Fruit fly (Drosophila melanogaster) whole organism, embryonic: Measurements from ENCODE around the gene CG14105.

Experiments used
- Atf3 ChIP-seq: fragments of 200-800 bp; sonication (Bioruptor generic); optimal IDR thresholded peaks from 3 replicates; lab custom pipeline; 2016; ENCODE audit warnings: missing biosample characterization, missing genetic modification characterization
- CG10274 ChIP-seq: fragments of 200-800 bp; sonication (Bioruptor generic); optimal IDR thresholded peaks from 3 replicates; lab custom pipeline; 2017; ENCODE audit warnings: missing biosample characterization, mild to moderate bottlenecking, missing genetic modification characterization
- CG10366 ChIP-seq: fragments of 200-800 bp; sonication (Bioruptor generic); IDR thresholded peaks from 2 replicates; pipeline ENCODE4 v1.3.6; 2022; ENCODE audit warnings: missing biosample characterization, missing genetic modification characterization
- CG10565 ChIP-seq: fragments of 200-800 bp; sonication (Bioruptor generic); optimal IDR thresholded peaks from 3 replicates; lab custom pipeline; 2016; ENCODE audit warnings: missing biosample characterization, mild to moderate bottlenecking, missing genetic modification characterization
- CG10959 ChIP-seq: fragments of 200-800 bp; sonication (Bioruptor generic); IDR thresholded peaks from 2 replicates; pipeline ENCODE4 v1.3.6; 2022; ENCODE audit warnings: missing biosample characterization, missing genetic modification characterization
- CG11560 ChIP-seq: fragments of 200-800 bp; sonication (Bioruptor generic); IDR thresholded peaks from 3 replicates; pipeline ENCODE4 v1.3.6; 2022; ENCODE audit warnings: missing biosample characterization, missing genetic modification characterization
- CG11723 ChIP-seq: fragments of 200-800 bp; sonication (Bioruptor generic); optimal IDR thresholded peaks from 2 replicates; lab custom pipeline; 2017; ENCODE audit warnings: missing biosample characterization, mild to moderate bottlenecking, missing genetic modification characterization
- CG14860 ChIP-seq: fragments of 200-800 bp; sonication (Bioruptor generic); IDR thresholded peaks from 3 replicates; pipeline ENCODE4 v1.3.6; 2022; ENCODE audit warnings: missing biosample characterization, missing genetic modification characterization; ENCODE audit not compliant: partially characterized antibody
- CG15073 ChIP-seq: fragments of 200-800 bp; sonication (Bioruptor generic); optimal IDR thresholded peaks from 2 replicates; lab custom pipeline; 2016; ENCODE audit warnings: missing biosample characterization, missing genetic modification characterization
- CG15269 ChIP-seq: fragments of 200-800 bp; sonication (Bioruptor generic); optimal IDR thresholded peaks from 2 replicates; lab custom pipeline; 2018; ENCODE audit warnings: missing biosample characterization, mild to moderate bottlenecking, missing genetic modification characterization, moderate library complexity
- CG15479 ChIP-seq: fragments of 200-800 bp; sonication (Bioruptor generic); optimal IDR thresholded peaks from 3 replicates; lab custom pipeline; 2019; ENCODE audit warnings: missing biosample characterization, mild to moderate bottlenecking, missing genetic modification characterization, moderate library complexity
- CG15696 ChIP-seq: fragments of 200-800 bp; sonication (Bioruptor generic); optimal IDR thresholded peaks from 2 replicates; lab custom pipeline; 2019; ENCODE audit warnings: missing biosample characterization, mild to moderate bottlenecking, missing genetic modification characterization, moderate library complexity
- CG17186 ChIP-seq: fragments of 200-800 bp; sonication (Bioruptor generic); optimal IDR thresholded peaks from 3 replicates; lab custom pipeline; 2017; ENCODE audit warnings: missing biosample characterization, missing genetic modification reagents, missing genetic modification characterization
- CG18764 ChIP-seq: fragments of 200-800 bp; sonication (Bioruptor generic); optimal IDR thresholded peaks from 3 replicates; lab custom pipeline; 2016; ENCODE audit warnings: missing biosample characterization, missing genetic modification characterization
- CG2678 ChIP-seq: fragments of 200-800 bp; sonication (Bioruptor generic); optimal IDR thresholded peaks from 3 replicates; lab custom pipeline; 2019; ENCODE audit warnings: missing biosample characterization, mild to moderate bottlenecking, missing genetic modification characterization, moderate library complexity
- CG34422 ChIP-seq: fragments of 200-800 bp; sonication (Bioruptor generic); IDR thresholded peaks from 3 replicates; pipeline ENCODE4 v1.3.6; 2022; ENCODE audit warnings: missing biosample characterization, missing genetic modification characterization
- CG4328 ChIP-seq: fragments of 200-800 bp; sonication (Bioruptor generic); optimal IDR thresholded peaks from 3 replicates; lab custom pipeline; 2017; ENCODE audit warnings: missing biosample characterization, missing genetic modification reagents, missing genetic modification characterization
- CG6254 ChIP-seq: fragments of 200-800 bp; sonication (Bioruptor generic); optimal IDR thresholded peaks from 3 replicates; lab custom pipeline; 2017; ENCODE audit warnings: mild to moderate bottlenecking, missing biosample characterization, missing genetic modification reagents, missing genetic modification characterization
- CG7745 ChIP-seq: fragments of 200-800 bp; sonication (Bioruptor generic); optimal IDR thresholded peaks from 2 replicates; lab custom pipeline; 2018; ENCODE audit warnings: missing biosample characterization, mild to moderate bottlenecking, missing genetic modification characterization, moderate library complexity
- CG7786 ChIP-seq: fragments of 200-800 bp; sonication (Bioruptor generic); optimal IDR thresholded peaks from 2 replicates; lab custom pipeline; 2016; ENCODE audit warnings: missing biosample characterization, missing genetic modification characterization
- CG9817 ChIP-seq: fragments of 200-800 bp; sonication (Bioruptor generic); optimal IDR thresholded peaks from 2 replicates; lab custom pipeline; 2018; ENCODE audit warnings: missing biosample characterization, mild to moderate bottlenecking, missing genetic modification characterization, moderate library complexity
- Drgx ChIP-seq: fragments of 200-800 bp; sonication (Bioruptor generic); IDR thresholded peaks from 2 replicates; pipeline ENCODE4 v1.3.6; 2022; ENCODE audit warnings: missing biosample characterization, missing genetic modification characterization
- Fer3 ChIP-seq: fragments of 200-800 bp; sonication (Bioruptor generic); optimal IDR thresholded peaks from 2 replicates; lab custom pipeline; 2018; ENCODE audit warnings: missing biosample characterization, mild to moderate bottlenecking, missing genetic modification characterization, moderate library complexity
- H2.0 ChIP-seq: fragments of 200-800 bp; sonication (Bioruptor generic); IDR thresholded peaks from 2 replicates; pipeline ENCODE4 v1.3.6; 2022; ENCODE audit warnings: missing biosample characterization, missing genetic modification characterization
- HHEX ChIP-seq: fragments of 200-800 bp; sonication (Bioruptor generic); optimal IDR thresholded peaks from 3 replicates; lab custom pipeline; 2017; ENCODE audit warnings: missing biosample characterization, mild to moderate bottlenecking, missing genetic modification characterization, missing genetic modification reagents
- Lpt ChIP-seq: fragments of >200 bp; optimal IDR thresholded peaks from 2 replicates; lab custom pipeline; 2018; ENCODE audit warnings: missing biosample characterization, missing genetic modification characterization
- NC2α ChIP-seq: fragments of 200-800 bp; sonication (Bioruptor generic); optimal IDR thresholded peaks from 2 replicates; lab custom pipeline; 2016; ENCODE audit warnings: missing biosample characterization, missing genetic modification characterization
- Spps ChIP-seq: fragments of 200-800 bp; sonication (Bioruptor generic); optimal IDR thresholded peaks from 2 replicates; lab custom pipeline; 2018; ENCODE audit warnings: missing biosample characterization, mild to moderate bottlenecking, missing genetic modification characterization
- Tbp ChIP-seq: fragments of >200 bp; optimal IDR thresholded peaks from 2 replicates; lab custom pipeline; 2018; ENCODE audit warnings: missing biosample characterization, missing genetic modification characterization
- bcd ChIP-seq: fragments of 200-800 bp; sonication (Bioruptor generic); optimal IDR thresholded peaks from 2 replicates; lab custom pipeline; 2017; ENCODE audit warnings: missing biosample characterization, mild to moderate bottlenecking, missing genetic modification characterization
- crol ChIP-seq: fragments of 200-800 bp; sonication (Bioruptor generic); IDR thresholded peaks from 2 replicates; pipeline ENCODE4 v1.3.6; 2022; ENCODE audit warnings: missing biosample characterization, missing genetic modification characterization
- dm ChIP-seq: fragments of 200-800 bp; sonication (Bioruptor generic); optimal IDR thresholded peaks from 3 replicates; lab custom pipeline; 2016; ENCODE audit warnings: missing biosample characterization, missing genetic modification characterization
- dpn ChIP-seq, 2 experiments: fragments of 200-800 bp; sonication (Bioruptor generic); optimal IDR thresholded peaks; 3 replicates each; lab custom pipeline; 2016; ENCODE audit warnings: missing biosample characterization in 2 of 2, missing genetic modification characterization in 2 of 2
- gcm2 ChIP-seq: fragments of 200-800 bp; sonication (Bioruptor generic); optimal IDR thresholded peaks from 2 replicates; lab custom pipeline; 2016; ENCODE audit warnings: missing biosample characterization, missing genetic modification characterization
- maf-S ChIP-seq: fragments of 200-800 bp; sonication (Bioruptor generic); optimal IDR thresholded peaks from 2 replicates; lab custom pipeline; 2016; ENCODE audit warnings: missing biosample characterization, missing genetic modification characterization
- mirr ChIP-seq: fragments of 200-800 bp; sonication (Bioruptor generic); optimal IDR thresholded peaks from 3 replicates; lab custom pipeline; 2018; ENCODE audit warnings: missing biosample characterization, mild to moderate bottlenecking, missing genetic modification characterization
- mld ChIP-seq: fragments of 200-800 bp; sonication (Bioruptor generic); IDR thresholded peaks from 3 replicates; pipeline ENCODE4 v1.3.6; 2022; ENCODE audit warnings: missing biosample characterization, missing genetic modification characterization; ENCODE audit not compliant: partially characterized antibody
- otp ChIP-seq: fragments of 200-800 bp; sonication (Bioruptor generic); IDR thresholded peaks from 3 replicates; pipeline ENCODE4, ENCODE4 v1.3.6; 2022; ENCODE audit warnings: missing biosample characterization, missing genetic modification characterization
- pb ChIP-seq: fragments of 200-800 bp; sonication (Bioruptor generic); optimal IDR thresholded peaks from 3 replicates; lab custom pipeline; 2016; ENCODE audit warnings: missing biosample characterization, missing genetic modification characterization
- pita ChIP-seq: fragments of 200-800 bp; sonication (Bioruptor generic); optimal IDR thresholded peaks from 2 replicates; lab custom pipeline; 2017; ENCODE audit warnings: missing biosample characterization, mild to moderate bottlenecking, missing genetic modification characterization
- pros ChIP-seq: fragments of 200-800 bp; sonication (Bioruptor generic); optimal IDR thresholded peaks from 3 replicates; lab custom pipeline; 2019; ENCODE audit warnings: missing biosample characterization, mild to moderate bottlenecking, missing genetic modification characterization, moderate library complexity
- pzg ChIP-seq: fragments of 200-800 bp; sonication (Bioruptor generic); optimal IDR thresholded peaks from 3 replicates; lab custom pipeline; 2018; ENCODE audit warnings: missing biosample characterization, mild to moderate bottlenecking, missing genetic modification characterization, moderate library complexity
- rib ChIP-seq: fragments of 200-800 bp; sonication (Bioruptor generic); IDR thresholded peaks from 2 replicates; pipeline ENCODE4 v1.3.6; 2022; ENCODE audit warnings: missing biosample characterization, missing genetic modification characterization
- salm ChIP-seq: fragments of 200-800 bp; sonication (Bioruptor generic); optimal IDR thresholded peaks from 2 replicates; lab custom pipeline; 2018; ENCODE audit warnings: missing biosample characterization, mild to moderate bottlenecking, missing genetic modification characterization
- schlank ChIP-seq: fragments of 200-800 bp; sonication (Bioruptor generic); optimal IDR thresholded peaks from 2 replicates; lab custom pipeline; 2018; ENCODE audit warnings: missing biosample characterization, mild to moderate bottlenecking, missing genetic modification characterization
- shn ChIP-seq: fragments of 200-800 bp; sonication (Bioruptor generic); optimal IDR thresholded peaks from 3 replicates; lab custom pipeline; 2016; ENCODE audit warnings: missing biosample characterization, missing genetic modification characterization
- sisA ChIP-seq: fragments of 200-800 bp; sonication (Bioruptor generic); IDR thresholded peaks from 2 replicates; pipeline ENCODE4 v1.3.6; 2022; ENCODE audit warnings: missing biosample characterization, missing genetic modification characterization
- slbo ChIP-seq: fragments of 200-800 bp; sonication (Bioruptor generic); IDR thresholded peaks from 2 replicates; pipeline ENCODE4 v1.3.6; 2022; ENCODE audit warnings: missing biosample characterization, missing genetic modification characterization
- ssp ChIP-seq: fragments of 200-800 bp; sonication (Bioruptor generic); IDR thresholded peaks from 2 replicates; pipeline ENCODE4 v1.3.6; 2022; ENCODE audit warnings: missing biosample characterization, missing genetic modification characterization
- tgo ChIP-seq: fragments of 200-800 bp; sonication (Bioruptor generic); IDR thresholded peaks from 3 replicates; pipeline ENCODE4 v1.3.6; 2022; ENCODE audit warnings: missing biosample characterization, missing genetic modification characterization
- toy ChIP-seq: fragments of 200-800 bp; sonication (Bioruptor generic); IDR thresholded peaks from 2 replicates; pipeline ENCODE4 v1.3.6; 2022; ENCODE audit warnings: missing biosample characterization, missing genetic modification characterization
- zen2 ChIP-seq: fragments of 200-800 bp; sonication (Bioruptor generic); IDR thresholded peaks from 3 replicates; pipeline ENCODE4 v1.3.6; 2022; ENCODE audit warnings: missing biosample characterization, missing genetic modification characterization; ENCODE audit not compliant: partially characterized antibody

The CG14105 gene

dm6 chr3L:13410999-13411398 lies 15.5 kb downstream of the CG14105 start:
- TF ChIP-seq Fer3 (tag; lab: Kevin White, UChicago): no peak
- no peak for TF ChIP-seq CG10366
- no peak for TF ChIP-seq CG10274 (GFP tag; lab: Kevin White, UChicago)
- no peak for TF ChIP-seq Spps (tag; lab: Kevin White, UChicago)
- TF ChIP-seq Drgx (GFP tag; lab: Robert Waterston, UW): no peak
- no peak for TF ChIP-seq CG7745
- TF ChIP-seq CG10565: no peak
- TF ChIP-seq dm: no peak
- TF ChIP-seq CG11723 (GFP tag; lab: Kevin White, UChicago): no peak
- no peak for TF ChIP-seq CG14860 (GFP tag; lab: Robert Waterston, UW)
- no peak for TF ChIP-seq rib (GFP tag; lab: Robert Waterston, UW)
- TF ChIP-seq dpn (GFP tag; optimal IDR thresholded peaks at IDR 0.05; lab: Kevin White, UChicago): peak; percentile 24 to 63
- no peak for TF ChIP-seq otp (GFP tag; lab: Robert Waterston, UW)
- TF ChIP-seq slbo (GFP tag; lab: Robert Waterston, UW): peak; percentile 64; the same call in 1 of the 2 replicates
- TF ChIP-seq salm (tag; lab: Kevin White, UChicago): no peak
- no peak for TF ChIP-seq CG15269
- TF ChIP-seq CG34422 (GFP tag; lab: Robert Waterston, UW): no peak; the same call in 2 of the 3 replicates
- TF ChIP-seq gcm2: no peak
- no peak for TF ChIP-seq Tbp
- no peak for TF ChIP-seq maf-S
- TF ChIP-seq CG11560 (tag; lab: Robert Waterston, UW): no peak
- no peak for TF ChIP-seq pzg
- no peak for TF ChIP-seq shn (GFP tag; lab: Kevin White, UChicago)
- TF ChIP-seq CG6254: no peak
- TF ChIP-seq CG17186: no peak
- no peak for TF ChIP-seq CG10959 (GFP tag; lab: Robert Waterston, UW)
- no peak for TF ChIP-seq H2.0 (GFP tag; lab: Robert Waterston, UW)
- peak; percentile 50 for TF ChIP-seq pita (GFP tag; lab: Kevin White, UChicago)
- no peak for TF ChIP-seq Lpt (GFP tag; lab: Kevin White, UChicago)
- TF ChIP-seq pb: no peak
- no peak for TF ChIP-seq mld (GFP tag; lab: Robert Waterston, UW)
- TF ChIP-seq tgo: 0 out of 3 replicates have a peak, but pooled peaks have one; percentile 23
- TF ChIP-seq NC2α (GFP tag; lab: Kevin White, UChicago): no peak
- TF ChIP-seq CG15696: peak; percentile 68
- TF ChIP-seq pros: no peak
- TF ChIP-seq schlank (tag; lab: Kevin White, UChicago): no peak
- no peak for TF ChIP-seq toy (GFP tag; lab: Robert Waterston, UW)
- no peak for TF ChIP-seq ssp (GFP tag; lab: Robert Waterston, UW)
- TF ChIP-seq CG4328 (GFP tag; lab: Kevin White, UChicago): no peak
- peak; percentile 15 for TF ChIP-seq CG18764 (GFP tag; lab: Kevin White, UChicago)
- TF ChIP-seq HHEX (GFP tag; lab: Kevin White, UChicago): no peak
- TF ChIP-seq crol (GFP tag; lab: Robert Waterston, UW): no peak
- TF ChIP-seq sisA (GFP tag; lab: Robert Waterston, UW): peak; percentile 36
- no peak for TF ChIP-seq CG15073 (GFP tag; lab: Kevin White, UChicago)
- TF ChIP-seq CG2678 (tag; lab: Kevin White, UChicago): no peak
- no peak for TF ChIP-seq CG15479
- TF ChIP-seq CG7786: no peak
- TF ChIP-seq zen2 (GFP tag; lab: Robert Waterston, UW): no peak
- TF ChIP-seq Atf3 (GFP tag; lab: Kevin White, UChicago): no peak
- peak; percentile 32 for TF ChIP-seq bcd
- TF ChIP-seq mirr: no peak
- peak; percentile 48 for TF ChIP-seq CG9817 (tag; lab: Kevin White, UChicago)
